Worm (Caenorhabditis elegans): ENCODE data around the gene T21D12.7.

ce11 chrIV:307205-307604 is 15.9 kb upstream of the T21D12.7 start, which contains the start of gene swt-1:
- TF ChIP-seq ets-7 (tag; optimal IDR thresholded peaks at IDR 0.05) (no peak), flt-1 (GFP tag; IDR thresholded peaks at IDR 0.05) (no peak), tbx-11 (GFP tag; IDR thresholded peaks at IDR 0.05) (no peak), ama-1 (optimal IDR thresholded peaks at IDR 0.05) (no peak), hmbx-1 (tag; optimal IDR thresholded peaks at IDR 0.05) (no peak), B0310.2 (tag; optimal IDR thresholded peaks at IDR 0.05) (no peak), tra-4 (tag; optimal IDR thresholded peaks at IDR 0.05) (no peak)

Measured in whole organism, early embryonic.